Worm (Caenorhabditis elegans) whole organism, midembryonic: ENCODE data around the gene clec-163.

Experiments
- T22C8.4 ChIP-seq: fragments of 200-800 bp; sonication (Bioruptor generic); IDR thresholded peaks from 2 replicates; pipeline ENCODE4 v1.3.6; 2022; ENCODE audit warnings: missing genetic modification characterization, missing compliant biosample characterization
- cog-1 ChIP-seq: sonication (generic microtip); optimal IDR thresholded peaks from 2 replicates; lab custom pipeline; 2016; ENCODE audit warnings: missing genetic modification characterization, missing compliant biosample characterization
- flt-1 ChIP-seq: fragments of 200-800 bp; sonication (Bioruptor generic); IDR thresholded peaks from 2 replicates; pipeline ENCODE4 v1.3.6; 2022; ENCODE audit warnings: missing genetic modification characterization, missing compliant biosample characterization
- med-1 ChIP-seq: sonication (generic microtip); optimal IDR thresholded peaks from 2 replicates; lab custom pipeline; 2017; ENCODE audit warnings: missing genetic modification characterization, mild to moderate bottlenecking, missing compliant biosample characterization, antibody characterized with exemption, missing genetic modification reagents; ENCODE audit not compliant: insufficient read depth
- ztf-23 ChIP-seq: fragments of 200-800 bp; sonication (Bioruptor generic); IDR thresholded peaks from 2 replicates; pipeline ENCODE4 v1.3.6; 2022; ENCODE audit warnings: missing genetic modification reagents, missing genetic modification characterization, missing compliant biosample characterization

DNA sequence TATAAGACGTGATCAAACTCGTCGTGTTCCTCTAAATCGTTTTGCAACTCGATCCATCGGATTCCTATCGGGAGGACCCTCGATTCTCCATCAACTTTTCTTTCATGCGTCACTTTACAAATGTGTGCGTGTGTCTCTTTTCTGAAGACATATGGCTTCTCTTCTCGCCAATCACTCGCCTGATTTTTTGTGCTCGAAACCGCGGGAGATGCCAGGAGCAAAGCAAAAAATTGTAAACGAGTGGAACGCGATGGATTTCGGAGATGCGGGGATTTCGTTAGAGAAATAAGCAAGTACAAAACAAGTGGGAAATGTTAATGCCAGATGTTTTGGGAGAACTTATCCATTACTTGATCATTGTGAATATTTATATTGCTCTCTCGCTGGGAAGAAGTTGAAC is 30.1 kb downstream of the clec-163 start:
- no peak for TF ChIP-seq T22C8.4 (GFP tag; lab: Robert Waterston, UW)
- TF ChIP-seq cog-1: no peak
- no peak for TF ChIP-seq ztf-23
- no peak for TF ChIP-seq med-1 (GFP tag; lab: Kevin White, UChicago)
- no peak for TF ChIP-seq flt-1 (GFP tag; lab: Robert Waterston, UW)
